Worm (Caenorhabditis elegans): Measurements from ENCODE around the gene vha-8.

DNA sequence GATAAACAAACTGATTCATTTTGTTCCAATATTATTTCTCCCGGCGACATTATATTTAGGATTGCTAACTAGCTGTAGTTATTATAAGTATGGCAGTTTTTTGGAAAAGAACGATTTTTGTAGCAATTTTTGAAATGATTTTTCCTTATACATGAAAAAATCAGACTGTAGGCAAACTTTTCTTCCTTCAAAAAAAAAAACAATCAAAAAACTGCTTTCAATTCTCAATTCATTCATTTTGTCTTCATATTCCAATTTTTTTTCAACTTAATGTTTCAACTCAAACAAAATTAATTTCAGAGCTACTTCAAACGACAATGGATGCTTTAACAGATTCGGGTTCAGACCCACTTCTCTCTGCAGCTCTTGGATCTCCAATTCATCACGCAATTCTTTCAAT lies 20.9 kb downstream of the vha-8 start, which contains the start of gene ceh-48:
- TF ChIP-seq pbrm-1 (GFP tag; IDR thresholded peaks at IDR 0.05) (no peak), unc-62 (GFP tag; optimal IDR thresholded peaks at IDR 0.05) (no peak), B0336.3 (GFP tag; IDR thresholded peaks at IDR 0.05) (no peak), nfya-1 (tag; optimal IDR thresholded peaks at IDR 0.05; ENCODE audit: borderline replicate concordance, insufficient read depth) (no peak), ztf-26 (tag; optimal IDR thresholded peaks at IDR 0.05) (no peak), nhr-179 (tag; optimal IDR thresholded peaks at IDR 0.05) (no peak), Y67H2A.10 (GFP tag; conservative IDR thresholded peaks at IDR 0.05) (no peak), unc-130 (GFP tag; optimal IDR thresholded peaks at IDR 0.05) (no peak), nhr-27 (tag; optimal IDR thresholded peaks at IDR 0.05) (no peak), ama-1 (optimal IDR thresholded peaks at IDR 0.05) (no peak), ama-1 (GFP tag; optimal IDR thresholded peaks at IDR 0.05) (no peak), pha-4 (tag; optimal IDR thresholded peaks at IDR 0.05) (no peak), ztf-6 (GFP tag; IDR thresholded peaks at IDR 0.05) (no peak), K12H6.12 (tag; optimal IDR thresholded peaks at IDR 0.05) (no peak), egl-44 (GFP tag; IDR thresholded peaks at IDR 0.05) (no peak)

All from whole organism, young adult.